Fruit fly (Drosophila melanogaster) whole organism, embryonic: ENCODE results near the gene Ubc7.

ENCODE experiments used
- ATbp ChIP-seq: fragments of 200-800 bp; sonication (Bioruptor generic); optimal IDR thresholded peaks from 2 replicates; lab custom pipeline; 2017; ENCODE audit warnings: missing biosample characterization, mild to moderate bottlenecking, missing genetic modification characterization, missing genetic modification reagents
- Adf1 ChIP-seq: fragments of 200-800 bp; sonication (Bioruptor generic); IDR thresholded peaks from 2 replicates; pipeline ENCODE4 v1.3.6; 2022; ENCODE audit warnings: missing biosample characterization, missing genetic modification characterization
- Asciz ChIP-seq: fragments of 200-800 bp; sonication (Bioruptor generic); optimal IDR thresholded peaks from 2 replicates; lab custom pipeline; 2017; ENCODE audit warnings: missing biosample characterization, mild to moderate bottlenecking, missing genetic modification characterization, missing genetic modification reagents
- CG10147 ChIP-seq: fragments of 200-800 bp; sonication (Bioruptor generic); optimal IDR thresholded peaks from 2 replicates; lab custom pipeline; 2019; ENCODE audit warnings: missing biosample characterization, mild to moderate bottlenecking, missing genetic modification characterization, moderate library complexity
- CG10209 ChIP-seq: fragments of 200-800 bp; sonication (Bioruptor generic); optimal IDR thresholded peaks from 3 replicates; lab custom pipeline; 2017; ENCODE audit warnings: missing biosample characterization, mild to moderate bottlenecking, missing genetic modification characterization, missing genetic modification reagents
- CG10274 ChIP-seq: fragments of 200-800 bp; sonication (Bioruptor generic); optimal IDR thresholded peaks from 3 replicates; lab custom pipeline; 2017; ENCODE audit warnings: missing biosample characterization, mild to moderate bottlenecking, missing genetic modification characterization
- CG11723 ChIP-seq: fragments of 200-800 bp; sonication (Bioruptor generic); optimal IDR thresholded peaks from 2 replicates; lab custom pipeline; 2017; ENCODE audit warnings: missing biosample characterization, mild to moderate bottlenecking, missing genetic modification characterization
- CG12219 ChIP-seq: fragments of 200-800 bp; sonication (Bioruptor generic); optimal IDR thresholded peaks from 3 replicates; lab custom pipeline; 2018; ENCODE audit warnings: missing biosample characterization, mild to moderate bottlenecking, missing genetic modification characterization
- CG12769 ChIP-seq: fragments of 200-800 bp; sonication (Bioruptor generic); optimal IDR thresholded peaks from 2 replicates; lab custom pipeline; 2019; ENCODE audit warnings: missing biosample characterization, mild to moderate bottlenecking, missing genetic modification characterization, moderate library complexity
- CG15696 ChIP-seq: fragments of 200-800 bp; sonication (Bioruptor generic); optimal IDR thresholded peaks from 2 replicates; lab custom pipeline; 2019; ENCODE audit warnings: missing biosample characterization, mild to moderate bottlenecking, missing genetic modification characterization, moderate library complexity
- CG1603 ChIP-seq: fragments of 200-800 bp; sonication (Bioruptor generic); optimal IDR thresholded peaks from 2 replicates; lab custom pipeline; 2019; ENCODE audit warnings: missing biosample characterization, mild to moderate bottlenecking, missing genetic modification characterization, moderate library complexity
- CG1647 ChIP-seq: fragments of 200-800 bp; sonication (Bioruptor generic); optimal IDR thresholded peaks from 3 replicates; lab custom pipeline; 2016; ENCODE audit warnings: missing biosample characterization, missing genetic modification characterization
- CG17359 ChIP-seq: fragments of 200-800 bp; sonication (Bioruptor generic); optimal IDR thresholded peaks from 3 replicates; lab custom pipeline; 2018; ENCODE audit warnings: missing biosample characterization, mild to moderate bottlenecking, missing genetic modification characterization, moderate library complexity
- CG17385 ChIP-seq: fragments of 200-800 bp; sonication (Bioruptor generic); optimal IDR thresholded peaks from 3 replicates; lab custom pipeline; 2018; ENCODE audit warnings: missing biosample characterization, mild to moderate bottlenecking, missing genetic modification characterization
- CG17912 ChIP-seq: fragments of 200-800 bp; sonication (Bioruptor generic); optimal IDR thresholded peaks from 2 replicates; lab custom pipeline; 2018; ENCODE audit warnings: missing biosample characterization, mild to moderate bottlenecking, missing genetic modification characterization
- CG18011 ChIP-seq: fragments of 200-800 bp; sonication (Bioruptor generic); optimal IDR thresholded peaks from 2 replicates; lab custom pipeline; 2017; ENCODE audit warnings: missing biosample characterization, missing genetic modification characterization, mild to moderate bottlenecking, moderate library complexity, missing genotype
- CG18599 ChIP-seq: fragments of 200-800 bp; sonication (Bioruptor generic); optimal IDR thresholded peaks from 3 replicates; lab custom pipeline; 2017; ENCODE audit warnings: missing biosample characterization, missing genetic modification characterization, mild to moderate bottlenecking, moderate library complexity, missing genetic modification reagents
- CG18619 ChIP-seq: fragments of 200-800 bp; sonication (Bioruptor generic); optimal IDR thresholded peaks from 3 replicates; lab custom pipeline; 2017; ENCODE audit warnings: missing biosample characterization, mild to moderate bottlenecking, missing genetic modification characterization
- CG3995 ChIP-seq: fragments of 200-800 bp; sonication (Bioruptor generic); optimal IDR thresholded peaks from 3 replicates; lab custom pipeline; 2016; ENCODE audit warnings: missing biosample characterization, missing genetic modification characterization
- CG6175 ChIP-seq: fragments of 200-800 bp; sonication (Bioruptor generic); IDR thresholded peaks from 3 replicates; pipeline ENCODE4 v1.3.6; 2022; ENCODE audit warnings: missing biosample characterization, missing genetic modification characterization
- CG6689 ChIP-seq: fragments of 200-800 bp; sonication (Bioruptor generic); IDR thresholded peaks from 2 replicates; pipeline ENCODE4 v1.3.6; 2022; ENCODE audit warnings: missing biosample characterization, missing genetic modification characterization
- CG6791 ChIP-seq: fragments of 200-800 bp; sonication (Bioruptor generic); IDR thresholded peaks from 3 replicates; pipeline ENCODE4 v1.3.6; 2022; ENCODE audit warnings: missing biosample characterization, missing genetic modification characterization; ENCODE audit not compliant: partially characterized antibody
- CG8281 ChIP-seq: fragments of 200-800 bp; sonication (Bioruptor generic); optimal IDR thresholded peaks from 2 replicates; lab custom pipeline; 2018; ENCODE audit warnings: missing biosample characterization, mild to moderate bottlenecking, missing genetic modification characterization, moderate library complexity
- CG9727 ChIP-seq: fragments of 200-800 bp; sonication (Bioruptor generic); optimal IDR thresholded peaks from 3 replicates; lab custom pipeline; 2017; ENCODE audit warnings: missing biosample characterization, mild to moderate bottlenecking, missing genetic modification characterization
- CTCF ChIP-seq: fragments of 200-800 bp; sonication (Bioruptor generic); optimal IDR thresholded peaks from 2 replicates; lab custom pipeline; 2017; ENCODE audit warnings: missing biosample characterization, mild to moderate bottlenecking, missing genetic modification characterization, moderate library complexity
- Camta ChIP-seq: fragments of 200-800 bp; sonication (Bioruptor generic); optimal IDR thresholded peaks from 2 replicates; lab custom pipeline; 2016; ENCODE audit warnings: missing biosample characterization, missing genetic modification characterization
- Drgx ChIP-seq: fragments of 200-800 bp; sonication (Bioruptor generic); IDR thresholded peaks from 2 replicates; pipeline ENCODE4 v1.3.6; 2022; ENCODE audit warnings: missing biosample characterization, missing genetic modification characterization
- Max ChIP-seq: fragments of 200-800 bp; sonication (Bioruptor generic); optimal IDR thresholded peaks from 2 replicates; lab custom pipeline; 2016; ENCODE audit warnings: missing biosample characterization, mild to moderate bottlenecking, missing genetic modification characterization
- NFAT ChIP-seq: fragments of 200-800 bp; sonication (Bioruptor generic); IDR thresholded peaks from 2 replicates; pipeline ENCODE4 v1.3.6; 2022; ENCODE audit warnings: missing biosample characterization, missing genetic modification characterization
- NK7.1 ChIP-seq: fragments of 200-800 bp; sonication (Bioruptor generic); optimal IDR thresholded peaks from 3 replicates; lab custom pipeline; 2016; ENCODE audit warnings: missing biosample characterization, missing genetic modification characterization
- cas ChIP-seq: fragments of 200-800 bp; sonication (Bioruptor generic); IDR thresholded peaks from 2 replicates; pipeline ENCODE4 v1.3.6; 2022; ENCODE audit warnings: missing biosample characterization, missing genetic modification characterization
- chm ChIP-seq: fragments of 200-800 bp; sonication (Bioruptor generic); IDR thresholded peaks from 2 replicates; pipeline ENCODE4 v1.3.6; 2022; ENCODE audit warnings: missing biosample characterization, missing genetic modification characterization
- dmrt11E ChIP-seq: fragments of 200-800 bp; sonication (Bioruptor generic); optimal IDR thresholded peaks from 3 replicates; lab custom pipeline; 2018; ENCODE audit warnings: missing biosample characterization, mild to moderate bottlenecking, missing genetic modification characterization, moderate library complexity
- ems ChIP-seq: fragments of 200-800 bp; sonication (Bioruptor generic); optimal IDR thresholded peaks from 3 replicates; lab custom pipeline; 2016; ENCODE audit warnings: missing biosample characterization, missing genetic modification characterization
- en ChIP-seq: fragments of 200-800 bp; sonication (Bioruptor generic); optimal IDR thresholded peaks from 2 replicates; lab custom pipeline; 2016; ENCODE audit warnings: missing biosample characterization, missing genetic modification characterization
- gce ChIP-seq: fragments of 200-800 bp; sonication (Bioruptor generic); IDR thresholded peaks from 3 replicates; pipeline ENCODE4 v1.3.6; 2022; ENCODE audit warnings: missing biosample characterization, missing genetic modification characterization
- grau ChIP-seq: fragments of 200-800 bp; optimal IDR thresholded peaks from 3 replicates; lab custom pipeline; 2019; ENCODE audit warnings: missing biosample characterization, mild to moderate bottlenecking, missing genetic modification characterization, moderate library complexity
- maf-S ChIP-seq: fragments of 200-800 bp; sonication (Bioruptor generic); optimal IDR thresholded peaks from 2 replicates; lab custom pipeline; 2016; ENCODE audit warnings: missing biosample characterization, missing genetic modification characterization
- org-1 ChIP-seq: fragments of 200-800 bp; sonication (Bioruptor generic); optimal IDR thresholded peaks from 2 replicates; lab custom pipeline; 2017; ENCODE audit warnings: missing biosample characterization, missing genetic modification characterization
- otp ChIP-seq: fragments of 200-800 bp; sonication (Bioruptor generic); IDR thresholded peaks from 3 replicates; pipeline ENCODE4, ENCODE4 v1.3.6; 2022; ENCODE audit warnings: missing biosample characterization, missing genetic modification characterization
- prd ChIP-seq, 3 experiments: fragments of >200 bp in 2 of 3; fragments of 200-800 bp in 1 of 3; sonication (Bioruptor generic) in 1 of 3; optimal IDR thresholded peaks in 2 of 3; IDR thresholded peaks in 1 of 3; 2 replicates in 2 of 3; 3 replicates in 1 of 3; pipeline versions ENCODE4 v1.3.6 to Lab custom; 2017 to 2022; ENCODE audit warnings: missing biosample characterization in 1 of 3, missing genetic modification characterization in 1 of 3
- sens ChIP-seq: fragments of 200-800 bp; sonication (Bioruptor generic); peaks from one replicate; lab custom pipeline; 2016; ENCODE audit warnings: missing biosample characterization, missing genetic modification characterization
- sisA ChIP-seq: fragments of 200-800 bp; sonication (Bioruptor generic); IDR thresholded peaks from 2 replicates; pipeline ENCODE4 v1.3.6; 2022; ENCODE audit warnings: missing biosample characterization, missing genetic modification characterization
- slbo ChIP-seq: fragments of 200-800 bp; sonication (Bioruptor generic); IDR thresholded peaks from 2 replicates; pipeline ENCODE4 v1.3.6; 2022; ENCODE audit warnings: missing biosample characterization, missing genetic modification characterization
- sob ChIP-seq: fragments of 200-800 bp; sonication (Bioruptor generic); IDR thresholded peaks from 2 replicates; pipeline ENCODE4 v1.3.6; 2022; ENCODE audit warnings: missing biosample characterization, missing genetic modification characterization
- stc ChIP-seq: fragments of 200-800 bp; sonication (Bioruptor generic); IDR thresholded peaks from 2 replicates; pipeline ENCODE4 v1.3.6; 2022; ENCODE audit warnings: missing biosample characterization, missing genetic modification characterization
- sug ChIP-seq: fragments of 200-800 bp; optimal IDR thresholded peaks from 2 replicates; lab custom pipeline; 2019; ENCODE audit warnings: missing biosample characterization, mild to moderate bottlenecking, missing genetic modification characterization, moderate library complexity
- tgo ChIP-seq: fragments of 200-800 bp; sonication (Bioruptor generic); IDR thresholded peaks from 3 replicates; pipeline ENCODE4 v1.3.6; 2022; ENCODE audit warnings: missing biosample characterization, missing genetic modification characterization

Gene Ubc7

DNA sequence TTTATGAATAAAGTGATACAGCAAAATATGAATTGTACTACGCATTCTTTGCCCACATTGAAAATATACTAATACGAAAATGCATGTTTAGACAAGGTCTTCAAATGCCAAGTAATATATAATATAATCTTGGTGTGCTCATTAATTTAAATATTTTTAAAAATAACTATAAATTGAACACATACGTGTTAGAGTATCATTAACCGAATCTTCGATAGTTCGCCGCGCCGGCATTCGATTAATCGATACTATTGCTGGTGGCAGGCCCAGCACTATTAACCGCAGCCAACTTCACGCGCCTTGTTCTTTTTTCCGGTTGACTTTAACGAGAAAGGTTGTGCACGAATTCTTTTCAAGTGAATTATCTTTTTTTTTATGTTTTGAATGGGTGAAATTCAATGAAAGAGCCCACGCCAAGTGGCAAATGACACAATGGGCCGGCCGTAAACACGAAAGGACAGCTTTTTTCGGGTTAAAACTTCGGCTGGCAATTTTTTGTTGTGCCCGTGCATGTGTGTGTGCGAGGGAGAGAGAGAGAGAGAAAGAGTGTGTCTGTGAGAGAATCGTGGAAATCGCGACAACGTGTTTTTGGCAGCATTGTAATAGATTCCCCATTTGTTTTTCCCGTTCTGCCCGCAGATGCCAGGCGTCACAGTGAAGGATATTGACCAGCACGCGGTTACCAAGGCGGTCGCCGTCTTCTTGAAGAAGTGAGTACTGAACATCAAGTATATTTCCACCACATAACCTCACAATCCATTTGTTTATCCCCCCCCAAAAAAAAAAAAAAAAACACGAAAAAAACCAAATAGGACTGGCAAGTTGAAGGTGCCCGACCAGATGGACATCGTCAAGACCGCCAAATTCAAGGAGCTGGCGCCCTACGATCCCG is 44.4 kb downstream of the Ubc7 start, which contains the start of gene RpS19a (continued):
- TF ChIP-seq CG9727, result peak; percentile 90
- TF ChIP-seq CG8281, result peak; percentile 39
- peak; percentile 64 for TF ChIP-seq stc (GFP tag; lab: Robert Waterston, UW)
- TF ChIP-seq gce, result peak; percentile 84
- TF ChIP-seq tgo (GFP tag; lab: Robert Waterston, UW), result peak; percentile 51; the same call in 2 of the 3 replicates
- no peak for TF ChIP-seq sisA (GFP tag; lab: Robert Waterston, UW)
- TF ChIP-seq CG18011 (GFP tag; lab: Kevin White, UChicago), result peak; percentile 63
- peak; percentile 75 for TF ChIP-seq slbo (GFP tag; lab: Robert Waterston, UW)
- TF ChIP-seq CG1603 (tag; lab: Kevin White, UChicago), result peak; percentile 61
- TF ChIP-seq sob (GFP tag; lab: Robert Waterston, UW), result peak; percentile 73
- TF ChIP-seq Max (GFP tag; lab: Kevin White, UChicago), result peak; percentile 42
- peak; percentile 78 for TF ChIP-seq sug (tag; lab: Kevin White, UChicago)
- TF ChIP-seq CG12219 (GFP tag; lab: Kevin White, UChicago), result peak; percentile 78
- TF ChIP-seq CG6175, result peak; percentile 73
- peak; percentile 61 for TF ChIP-seq dmrt11E
- TF ChIP-seq CG10209 (GFP tag; lab: Kevin White, UChicago), result peak; percentile 78
- peak; percentile 24 for TF ChIP-seq en (GFP tag; lab: Kevin White, UChicago)
- peak; percentile 94 for TF ChIP-seq CG17912 (GFP tag; lab: Kevin White, UChicago)
- peak; percentile 25 for TF ChIP-seq CG3995 (GFP tag; lab: Kevin White, UChicago)
- peak; percentile 62 for TF ChIP-seq CG17359 (tag; lab: Kevin White, UChicago)
- TF ChIP-seq ems, result peak; percentile 15
- peak; percentile 41 for TF ChIP-seq Camta (GFP tag; lab: Kevin White, UChicago)
- TF ChIP-seq sens (GFP tag; lab: Kevin White, UChicago), result peak; percentile 92
- TF ChIP-seq CG15696, result no peak
- TF ChIP-seq CG1647 (GFP tag; lab: Kevin White, UChicago), result peak; percentile 53
- TF ChIP-seq CG6791 (GFP tag; lab: Robert Waterston, UW), result no peak; the same call in 1 of the 3 replicates
- peak; percentile 87 for TF ChIP-seq CG18619 (GFP tag; lab: Kevin White, UChicago)
- peak; percentile 57 for TF ChIP-seq grau (tag; lab: Kevin White, UChicago)
- TF ChIP-seq CG10147 (GFP tag; lab: Kevin White, UChicago), result peak; percentile 64
- TF ChIP-seq prd (optimal IDR thresholded peaks at IDR 0.05; lab: Kevin White, UChicago), result no peak
- peak; percentile 47; the same call in 2 of the 3 replicates for TF ChIP-seq prd (GFP tag; IDR thresholded peaks at IDR 0.05; lab: Robert Waterston, UW)
- peak; percentile 92 for TF ChIP-seq otp (GFP tag; lab: Robert Waterston, UW)
- TF ChIP-seq CG10274 (GFP tag; lab: Kevin White, UChicago), result peak; percentile 73
- no peak for TF ChIP-seq Adf1 (GFP tag; lab: Robert Waterston, UW)
- peak; percentile 73 for TF ChIP-seq org-1
- TF ChIP-seq CG6689, result peak; percentile 59
- peak; percentile 83 for TF ChIP-seq ATbp (GFP tag; lab: Kevin White, UChicago)
- TF ChIP-seq CG11723 (GFP tag; lab: Kevin White, UChicago), result peak; percentile 68
- TF ChIP-seq NK7.1 (GFP tag; lab: Kevin White, UChicago), result peak; percentile 48
- TF ChIP-seq chm, result peak; percentile 88
- peak; percentile 88 for TF ChIP-seq NFAT (GFP tag; lab: Robert Waterston, UW)
- peak; percentile 53 for TF ChIP-seq CG12769 (tag; lab: Kevin White, UChicago)
- TF ChIP-seq maf-S (GFP tag; lab: Kevin White, UChicago), result no peak
- peak; percentile 26; the same call in 1 of the 2 replicates for TF ChIP-seq cas
- peak; percentile 85 for TF ChIP-seq CG17385
- TF ChIP-seq Drgx, result no peak; the same call in none of the 2 replicates
- peak; percentile 77 for TF ChIP-seq CTCF (GFP tag; lab: Kevin White, UChicago)
- TF ChIP-seq CG18599 (GFP tag; lab: Kevin White, UChicago), result peak; percentile 79
- TF ChIP-seq Asciz, result peak; percentile 85
